Worm (Caenorhabditis elegans) whole organism, L1 larva: ENCODE results near the gene mboa-2.

Source experiments
- C04F5.9 ChIP-seq: sonication (generic microtip); optimal IDR thresholded peaks from 2 replicates; lab custom pipeline; 2016; ENCODE audit warnings: missing genetic modification characterization, missing compliant biosample characterization
- C16A3.4 ChIP-seq: fragments of 150-350 bp; optimal IDR thresholded peaks from 2 replicates; lab custom pipeline; 2014; ENCODE audit warnings: missing biosample characterization, missing genetic modification characterization
- Y116A8C.19 ChIP-seq: sonication (generic microtip); optimal IDR thresholded peaks from 2 replicates; lab custom pipeline; 2016; ENCODE audit warnings: missing compliant biosample characterization, missing genetic modification characterization, borderline replicate concordance
- aly-2 ChIP-seq: fragments of 150-350 bp; optimal IDR thresholded peaks from 2 replicates; lab custom pipeline; 2014; ENCODE audit warnings: missing biosample characterization, missing genetic modification characterization
- blmp-1 ChIP-seq: fragments of 150-350 bp; optimal IDR thresholded peaks from 2 replicates; lab custom pipeline; 2014; ENCODE audit warnings: missing biosample characterization, missing genetic modification characterization
- ceh-63 ChIP-seq: fragments of 200-800 bp; sonication (Bioruptor generic); optimal IDR thresholded peaks from 2 replicates; lab custom pipeline; 2018; ENCODE audit warnings: mild to moderate bottlenecking, missing genetic modification characterization, missing compliant biosample characterization
- ceh-82 ChIP-seq, 3 experiments: fragments of 150-350 bp in 1 of 3; sonication (generic microtip) in 2 of 3; optimal IDR thresholded peaks; 2 replicates each; lab custom pipeline; 2014 to 2017; ENCODE audit warnings: missing biosample characterization in 3 of 3, missing genetic modification characterization in 3 of 3
- ceh-90 ChIP-seq: sonication (generic microtip); optimal IDR thresholded peaks from 2 replicates; lab custom pipeline; 2016; ENCODE audit warnings: missing genetic modification characterization, missing compliant biosample characterization
- dpl-1 ChIP-seq, 3 experiments: fragments of 150-350 bp in 2 of 3; sonication (generic microtip) in 1 of 3; optimal IDR thresholded peaks; 2 replicates each; lab custom pipeline; 2014 to 2017; ENCODE audit warnings: missing biosample characterization in 3 of 3, missing genetic modification characterization in 3 of 3, missing genetic modification reagents in 3 of 3
- dsc-1 ChIP-seq: sonication (generic microtip); optimal IDR thresholded peaks from 2 replicates; lab custom pipeline; 2016; ENCODE audit warnings: mild to moderate bottlenecking, missing genetic modification characterization, missing compliant biosample characterization
- efl-1 ChIP-seq, 4 experiments: fragments of 150-350 bp; optimal IDR thresholded peaks in 3 of 4; peaks in 1 of 4; 1 replicate in 1 of 4; 2 replicates in 3 of 4; lab custom pipeline; 2014; ENCODE audit warnings: missing biosample characterization in 2 of 4, missing genetic modification characterization in 2 of 4, missing genetic modification reagents in 2 of 4
- efl-3 ChIP-seq: fragments of 200-800 bp; sonication (Bioruptor generic); optimal IDR thresholded peaks from 2 replicates; lab custom pipeline; 2018; ENCODE audit warnings: mild to moderate bottlenecking, missing genetic modification characterization, missing compliant biosample characterization
- egl-13 ChIP-seq: sonication (generic microtip); optimal IDR thresholded peaks from 2 replicates; lab custom pipeline; 2016; ENCODE audit warnings: missing genotype, missing genetic modification reagents, missing genetic modification characterization, missing compliant biosample characterization
- elt-2 ChIP-seq: sonication (generic microtip); optimal IDR thresholded peaks from 2 replicates; lab custom pipeline; 2016; ENCODE audit warnings: missing genetic modification characterization, mild to moderate bottlenecking, inconsistent platforms, missing compliant biosample characterization, missing genetic modification reagents
- elt-3 ChIP-seq, 6 experiments: fragments of 150-350 bp in 1 of 6; sonication (generic microtip); optimal IDR thresholded peaks; 2 replicates each; lab custom pipeline; 2017 to 2018; ENCODE audit warnings: missing biosample characterization in 6 of 6, missing genetic modification characterization in 6 of 6, inconsistent platforms in 1 of 6
- ets-5 ChIP-seq: fragments of 200-800 bp; sonication (Bioruptor generic); IDR thresholded peaks from 2 replicates; pipeline ENCODE4 v1.3.6; 2022; ENCODE audit warnings: missing genetic modification characterization, missing compliant biosample characterization
- fkh-10 ChIP-seq: sonication (generic microtip); optimal IDR thresholded peaks from 2 replicates; lab custom pipeline; 2017; ENCODE audit warnings: missing biosample characterization, missing genetic modification reagents, missing genetic modification characterization
- fkh-8 ChIP-seq: sonication (generic microtip); optimal IDR thresholded peaks from 2 replicates; lab custom pipeline; 2016; ENCODE audit warnings: mild to moderate bottlenecking, missing genetic modification characterization, missing compliant biosample characterization
- hlh-17 ChIP-seq: fragments of 200-800 bp; sonication (Bioruptor generic); optimal IDR thresholded peaks from 2 replicates; lab custom pipeline; 2018; ENCODE audit warnings: missing genetic modification characterization, mild to moderate bottlenecking, missing compliant biosample characterization, moderate library complexity, borderline replicate concordance
- hlh-4 ChIP-seq: sonication (generic microtip); optimal IDR thresholded peaks from 2 replicates; lab custom pipeline; 2016; ENCODE audit warnings: mild to moderate bottlenecking, missing genetic modification characterization, missing compliant biosample characterization
- hpl-2 ChIP-seq: fragments of 150-350 bp; optimal IDR thresholded peaks from 2 replicates; lab custom pipeline; 2014; ENCODE audit warnings: missing biosample characterization, missing genetic modification reagents, missing genetic modification characterization
- isw-1 ChIP-seq: fragments of 200-800 bp; sonication (Bioruptor generic); IDR thresholded peaks from 2 replicates; pipeline ENCODE4 v1.3.6; 2022; ENCODE audit warnings: missing genetic modification characterization, missing compliant biosample characterization
- jun-1 ChIP-seq: fragments of 150-350 bp; optimal IDR thresholded peaks from 2 replicates; lab custom pipeline; 2014; ENCODE audit warnings: missing biosample characterization, missing genetic modification reagents, missing genetic modification characterization
- lin-13 ChIP-seq: fragments of 150-350 bp; optimal IDR thresholded peaks from 2 replicates; lab custom pipeline; 2014; ENCODE audit warnings: missing biosample characterization, missing genetic modification reagents, missing genetic modification characterization
- lin-14 ChIP-seq: fragments of 200-800 bp; sonication (Bioruptor generic); optimal IDR thresholded peaks from 2 replicates; lab custom pipeline; 2018; ENCODE audit warnings: mild to moderate bottlenecking, missing genetic modification characterization, moderate library complexity, missing compliant biosample characterization
- lin-15B ChIP-seq: fragments of 150-350 bp; sonication (generic microtip); optimal IDR thresholded peaks from 3 replicates; lab custom pipeline; 2014; ENCODE audit warnings: missing biosample characterization, missing genetic modification characterization
- lir-3 ChIP-seq: sonication (generic microtip); optimal IDR thresholded peaks from 2 replicates; lab custom pipeline; 2016; ENCODE audit warnings: mild to moderate bottlenecking, missing genetic modification characterization, moderate library complexity, missing compliant biosample characterization; ENCODE audit not compliant: poor library complexity
- lsy-2 ChIP-seq, 2 experiments: fragments of 150-350 bp; optimal IDR thresholded peaks; 2 replicates each; lab custom pipeline; 2014; ENCODE audit warnings: missing biosample characterization in 2 of 2, missing genetic modification characterization in 2 of 2
- mdl-1 ChIP-seq, 2 experiments: fragments of 150-350 bp; optimal IDR thresholded peaks; 2 replicates each; lab custom pipeline; 2014 to 2017; ENCODE audit warnings: missing biosample characterization in 2 of 2, missing genetic modification characterization in 2 of 2, inconsistent platforms in 1 of 2
- mep-1 ChIP-seq: fragments of 150-350 bp; optimal IDR thresholded peaks from 2 replicates; lab custom pipeline; 2014; ENCODE audit warnings: missing biosample characterization, missing genetic modification characterization
- nhr-11 ChIP-seq: fragments of 150-350 bp; optimal IDR thresholded peaks from 2 replicates; lab custom pipeline; 2014; ENCODE audit warnings: missing biosample characterization, missing genetic modification characterization
- nhr-20 ChIP-seq: sonication (generic microtip); optimal IDR thresholded peaks from 2 replicates; lab custom pipeline; 2016; ENCODE audit warnings: mild to moderate bottlenecking, missing genetic modification characterization, missing compliant biosample characterization
- nhr-237 ChIP-seq: fragments of 150-350 bp; optimal IDR thresholded peaks from 2 replicates; lab custom pipeline; 2014; ENCODE audit warnings: missing biosample characterization, missing genetic modification characterization
- nhr-28 ChIP-seq: fragments of 150-350 bp; optimal IDR thresholded peaks from 2 replicates; lab custom pipeline; 2014; ENCODE audit warnings: missing biosample characterization, missing genetic modification characterization
- nhr-47 ChIP-seq: sonication (generic microtip); optimal IDR thresholded peaks from 2 replicates; lab custom pipeline; 2016; ENCODE audit warnings: mild to moderate bottlenecking, missing genetic modification characterization, moderate library complexity, missing compliant biosample characterization
- nhr-76 ChIP-seq: sonication (generic microtip); optimal IDR thresholded peaks from 2 replicates; lab custom pipeline; 2017; ENCODE audit warnings: missing biosample characterization, missing genetic modification characterization
- nhr-90 ChIP-seq: sonication (generic microtip); optimal IDR thresholded peaks from 2 replicates; lab custom pipeline; 2016; ENCODE audit warnings: mild to moderate bottlenecking, missing genetic modification characterization, missing compliant biosample characterization; ENCODE audit not compliant: poor library complexity
- pag-3 ChIP-seq: sonication (generic microtip); optimal IDR thresholded peaks from 2 replicates; lab custom pipeline; 2017; ENCODE audit warnings: missing genetic modification characterization, mild to moderate bottlenecking, missing compliant biosample characterization, antibody characterized with exemption, borderline replicate concordance; ENCODE audit not compliant: insufficient read depth
- pqm-1 ChIP-seq: sonication (generic microtip); optimal IDR thresholded peaks from 3 replicates; lab custom pipeline; 2017; ENCODE audit warnings: missing biosample characterization, missing genetic modification characterization
- rnt-1 ChIP-seq: sonication (generic microtip); optimal IDR thresholded peaks from 2 replicates; lab custom pipeline; 2016; ENCODE audit warnings: mild to moderate bottlenecking, missing genetic modification characterization, moderate library complexity, missing compliant biosample characterization
- skn-1 ChIP-seq: fragments of 150-350 bp; optimal IDR thresholded peaks from 2 replicates; lab custom pipeline; 2014; ENCODE audit warnings: missing biosample characterization, missing genetic modification characterization
- snu-23 ChIP-seq: sonication (generic microtip); optimal IDR thresholded peaks from 2 replicates; lab custom pipeline; 2016; ENCODE audit warnings: missing genetic modification characterization, missing compliant biosample characterization
- sptf-1 ChIP-seq: fragments of 150-350 bp; optimal IDR thresholded peaks from 2 replicates; lab custom pipeline; 2014; ENCODE audit warnings: missing biosample characterization, missing genetic modification characterization
- swsn-7 ChIP-seq: sonication (generic microtip); optimal IDR thresholded peaks from 2 replicates; lab custom pipeline; 2016; ENCODE audit warnings: missing genetic modification characterization, missing compliant biosample characterization
- tlp-1 ChIP-seq: fragments of 150-350 bp; optimal IDR thresholded peaks from 2 replicates; lab custom pipeline; 2014; ENCODE audit warnings: missing biosample characterization, missing genetic modification characterization
- unc-130 ChIP-seq: fragments of 150-350 bp; optimal IDR thresholded peaks from 2 replicates; lab custom pipeline; 2017; ENCODE audit warnings: missing biosample characterization, missing genetic modification characterization, inconsistent platforms
- unc-86 ChIP-seq: sonication (generic microtip); optimal IDR thresholded peaks from 2 replicates; lab custom pipeline; 2016; ENCODE audit warnings: missing genetic modification characterization, missing compliant biosample characterization
- unc-98 ChIP-seq: fragments of 200-800 bp; sonication (Bioruptor generic); IDR thresholded peaks from 2 replicates; pipeline ENCODE4 v1.3.6; 2022; ENCODE audit warnings: missing genetic modification characterization, missing compliant biosample characterization
- vab-15 ChIP-seq: sonication (generic microtip); optimal IDR thresholded peaks from 2 replicates; lab custom pipeline; 2017; ENCODE audit warnings: missing genotype, mild to moderate bottlenecking, missing genetic modification characterization, missing compliant biosample characterization
- zag-1 ChIP-seq: fragments of 150-350 bp; optimal IDR thresholded peaks from 2 replicates; lab custom pipeline; 2014; ENCODE audit warnings: missing biosample characterization, missing genetic modification characterization
- ztf-11 ChIP-seq, 2 experiments: sonication (generic microtip); optimal IDR thresholded peaks; 2 replicates each; lab custom pipeline; 2016 to 2017; ENCODE audit warnings: missing genetic modification characterization in 2 of 2, missing biosample characterization in 1 of 2, missing compliant biosample characterization in 1 of 2

Gene mboa-2

ce11 chrV:11123817-11124337, 1.6 kb upstream of the mboa-2 start, which contains the start of the genes atp-5 and lmtr-3 (continued):
- TF ChIP-seq nhr-20 (peak; percentile 78), elt-3 (tag; optimal IDR thresholded peaks at IDR 0.05; lab: Kevin White, UChicago) (peak in 1 of 6 experiments; percentile 68), unc-98 (GFP tag; lab: Robert Waterston, UW) (peak; percentile 52), zag-1 (tag; lab: Kevin White, UChicago) (no peak), fkh-8 (tag; lab: Kevin White, UChicago) (peak; percentile 85), Y116A8C.19 (no peak), hlh-4 (tag; lab: Kevin White, UChicago) (no peak), pqm-1 (tag; lab: Kevin White, UChicago) (no peak), rnt-1 (peak; percentile 98), ets-5 (GFP tag; lab: Robert Waterston, UW) (no peak), ceh-63 (GFP tag; lab: Kevin White, UChicago) (no peak), nhr-28 (tag; lab: Kevin White, UChicago) (no peak), fkh-10 (GFP tag; lab: Kevin White, UChicago) (no peak), sptf-1 (tag; lab: Kevin White, UChicago) (no peak), C16A3.4 (tag; lab: Kevin White, UChicago) (peak; percentile 73), unc-130 (tag; lab: Kevin White, UChicago) (peak; percentile 62), efl-1 (optimal IDR thresholded peaks at IDR 0.05; lab: Kevin White, UChicago) (peak; percentile 70 to 71), efl-1 (GFP tag; optimal IDR thresholded peaks at IDR 0.05 in 1 of 2; lab: Kevin White, UChicago) (peak; percentile 74 to 95), ceh-90 (tag; lab: Kevin White, UChicago) (peak; percentile 86), jun-1 (tag; lab: Kevin White, UChicago) (peak; percentile 54), elt-2 (tag; lab: Kevin White, UChicago) (peak; percentile 30), nhr-90 (tag; lab: Kevin White, UChicago) (peak; percentile 83), hlh-17 (no peak), lin-15B (peak; percentile 64), efl-3 (no peak), egl-13 (peak; percentile 58), isw-1 (GFP tag; lab: Robert Waterston, UW) (peak; percentile 65), lin-13 (GFP tag; lab: Kevin White, UChicago) (peak; percentile 59), swsn-7 (tag; lab: Kevin White, UChicago) (peak; percentile 66), mep-1 (tag; lab: Kevin White, UChicago) (peak; percentile 75), nhr-11 (no peak), ztf-11 (tag; optimal IDR thresholded peaks at IDR 0.05; lab: Kevin White, UChicago) (peak in 1 of 2 experiments; percentile 81), pag-3 (tag; lab: Kevin White, UChicago) (peak; percentile 1), nhr-47 (tag; lab: Kevin White, UChicago) (peak; percentile 81), dsc-1 (peak; percentile 72), lsy-2 (tag; optimal IDR thresholded peaks at IDR 0.05; lab: Kevin White, UChicago) (peak; percentile 66 to 78), C04F5.9 (tag; lab: Kevin White, UChicago) (peak; percentile 32), unc-86 (tag; lab: Kevin White, UChicago) (peak; percentile 58), aly-2 (tag; lab: Kevin White, UChicago) (no peak), hpl-2 (GFP tag; lab: Kevin White, UChicago) (no peak), vab-15 (tag; lab: Kevin White, UChicago) (no peak)

DNA sequence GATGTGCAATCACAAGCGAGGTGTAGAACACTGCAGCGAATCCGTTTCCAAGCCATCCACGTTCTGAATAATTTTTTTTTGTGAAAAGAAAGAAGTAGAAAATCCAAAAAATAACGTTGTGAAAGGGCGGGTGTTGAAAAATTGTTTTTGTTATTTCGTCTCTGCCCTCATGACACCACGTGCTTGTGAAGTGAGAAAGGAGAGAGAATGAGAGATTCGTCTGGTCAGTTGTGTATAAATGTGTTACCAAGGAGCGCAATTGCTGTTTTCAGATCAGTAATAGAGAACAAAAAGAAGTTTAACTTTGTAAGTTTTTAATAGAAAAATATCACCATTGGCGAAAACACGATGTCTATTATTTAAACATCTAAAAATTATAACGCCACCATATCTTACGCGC, 1.0 kb downstream of the mboa-2 start:
- TF ChIP-seq snu-23 (GFP tag; lab: Kevin White, UChicago) (peak; percentile 74), mdl-1 (tag; optimal IDR thresholded peaks at IDR 0.05; lab: Kevin White, UChicago) (peak in 1 of 2 experiments; percentile 84), blmp-1 (tag; lab: Kevin White, UChicago) (peak; percentile 56), lsy-2 (tag; optimal IDR thresholded peaks at IDR 0.05; lab: Kevin White, UChicago) (peak; percentile 44 to 65), lin-15B (peak; percentile 4), fkh-8 (tag; lab: Kevin White, UChicago) (peak; percentile 31), rnt-1 (peak; percentile 25), skn-1 (tag; lab: Kevin White, UChicago) (peak; percentile 57), lin-14 (GFP tag; lab: Kevin White, UChicago) (peak; percentile 83), nhr-237 (no peak), nhr-76 (no peak), lir-3 (peak; percentile 38), dpl-1 (GFP tag; optimal IDR thresholded peaks at IDR 0.05; lab: Kevin White, UChicago) (peak in 2 of 3 experiments; percentile 30 to 63), nhr-20 (peak; percentile 49), ceh-82 (tag; optimal IDR thresholded peaks at IDR 0.05; lab: Kevin White, UChicago) (peak in 1 of 3 experiments; percentile 24), tlp-1 (no peak)
